Worm (Caenorhabditis elegans) whole organism, mixed stage, embryonic: ENCODE data around the gene C44H9.5.

Experiments used
- M03D4.4 ChIP-seq: sonication (generic microtip); optimal IDR thresholded peaks from 2 replicates; lab custom pipeline; 2017; ENCODE audit warnings: mild to moderate bottlenecking, missing genetic modification characterization, missing compliant biosample characterization
- bed-3 ChIP-seq: fragments of 200-800 bp; sonication (Bioruptor generic); optimal IDR thresholded peaks from 3 replicates; lab custom pipeline; 2018; ENCODE audit warnings: mild to moderate bottlenecking, missing genetic modification characterization, moderate library complexity, missing compliant biosample characterization
- ceh-43 ChIP-seq: fragments of 200-800 bp; sonication (Bioruptor generic); optimal IDR thresholded peaks from 2 replicates; lab custom pipeline; 2018; ENCODE audit warnings: mild to moderate bottlenecking, missing genetic modification characterization, moderate library complexity, missing compliant biosample characterization
- drap-1 ChIP-seq: fragments of 200-800 bp; sonication (Bioruptor generic); optimal IDR thresholded peaks from 3 replicates; lab custom pipeline; 2018; ENCODE audit warnings: mild to moderate bottlenecking, missing genetic modification characterization, missing compliant biosample characterization
- elt-1 ChIP-seq: sonication (generic microtip); optimal IDR thresholded peaks from 2 replicates; lab custom pipeline; 2017; ENCODE audit warnings: missing genetic modification characterization, mild to moderate bottlenecking, missing compliant biosample characterization, antibody characterized with exemption, moderate library complexity, borderline replicate concordance; ENCODE audit not compliant: insufficient read depth
- elt-3 ChIP-seq: fragments of 150-350 bp; optimal IDR thresholded peaks from 2 replicates; lab custom pipeline; 2014; ENCODE audit warnings: missing biosample characterization, missing genetic modification characterization
- lin-13 ChIP-seq: fragments of 150-350 bp; optimal IDR thresholded peaks from 2 replicates; lab custom pipeline; 2014; ENCODE audit warnings: missing biosample characterization, missing genetic modification characterization
- lsy-2 ChIP-seq: fragments of 150-350 bp; optimal IDR thresholded peaks from 2 replicates; lab custom pipeline; 2014; ENCODE audit warnings: missing biosample characterization, missing genetic modification characterization
- mab-5 ChIP-seq: fragments of 150-350 bp; optimal IDR thresholded peaks from 2 replicates; lab custom pipeline; 2014; ENCODE audit warnings: missing biosample characterization, missing genetic modification characterization
- mls-2 ChIP-seq: sonication (generic microtip); optimal IDR thresholded peaks from 2 replicates; lab custom pipeline; 2016; ENCODE audit warnings: mild to moderate bottlenecking, missing genetic modification characterization, moderate library complexity, missing compliant biosample characterization
- nhr-12 ChIP-seq: fragments of 150-350 bp; optimal IDR thresholded peaks from 2 replicates; lab custom pipeline; 2014; ENCODE audit warnings: missing biosample characterization, missing genetic modification characterization
- nhr-76 ChIP-seq: sonication (generic microtip); optimal IDR thresholded peaks from 2 replicates; lab custom pipeline; 2017; ENCODE audit warnings: missing biosample characterization, missing genetic modification characterization
- pha-4 ChIP-seq: fragments of 150-350 bp; optimal IDR thresholded peaks from 2 replicates; lab custom pipeline; 2018; ENCODE audit warnings: missing biosample characterization, missing genetic modification reagents, missing genetic modification characterization
- sem-2 ChIP-seq: fragments of 200-800 bp; sonication (Bioruptor generic); optimal IDR thresholded peaks from 2 replicates; lab custom pipeline; 2018; ENCODE audit warnings: mild to moderate bottlenecking, missing genetic modification characterization, missing compliant biosample characterization
- snpc-4 ChIP-seq: fragments of 150-350 bp; optimal IDR thresholded peaks from 2 replicates; lab custom pipeline; 2014; ENCODE audit warnings: missing biosample characterization, missing genetic modification characterization
- sptf-1 ChIP-seq: sonication (generic microtip); optimal IDR thresholded peaks from 2 replicates; lab custom pipeline; 2017; ENCODE audit warnings: mild to moderate bottlenecking, missing genetic modification characterization, moderate library complexity, missing compliant biosample characterization
- tbx-8 ChIP-seq: fragments of 200-800 bp; sonication (Bioruptor generic); optimal IDR thresholded peaks from 2 replicates; lab custom pipeline; 2018; ENCODE audit warnings: mild to moderate bottlenecking, missing genetic modification characterization, moderate library complexity, missing compliant biosample characterization
- unc-120 ChIP-seq: sonication (generic microtip); optimal IDR thresholded peaks from 2 replicates; lab custom pipeline; 2017; ENCODE audit warnings: missing genetic modification characterization, missing compliant biosample characterization; ENCODE audit not compliant: poor library complexity, severe bottlenecking
- unc-62 ChIP-seq: fragments of 150-350 bp; optimal IDR thresholded peaks from 2 replicates; lab custom pipeline; 2014; ENCODE audit warnings: missing biosample characterization, missing genetic modification reagents, missing genetic modification characterization

The C44H9.5 gene

DNA sequence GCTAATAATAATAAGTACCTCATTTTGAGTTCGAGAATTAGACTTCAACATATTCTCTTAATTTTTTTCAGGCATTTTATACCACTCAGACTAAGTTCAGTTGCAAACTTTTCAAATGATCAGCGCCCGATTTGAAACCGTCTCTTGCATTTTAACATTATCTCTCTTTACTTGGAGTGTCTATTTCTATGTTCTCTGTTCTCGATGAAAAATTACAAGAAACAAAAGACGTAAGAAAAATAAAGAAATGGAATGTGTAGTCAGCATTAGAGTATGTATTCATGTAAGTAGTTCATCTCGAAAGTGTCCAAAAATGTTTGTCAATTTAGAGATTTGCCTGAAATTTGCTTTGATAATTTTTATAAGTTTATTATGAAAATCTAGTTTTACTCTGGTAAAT, 49.5 kb downstream of the C44H9.5 start, which contains the start of gene ugt-3:
ugt-3 (minus strand) TSS at position 101 of the 400 bp plus-strand sequence.
- TF ChIP-seq lin-13 = no peak
- no peak for TF ChIP-seq tbx-8 (GFP tag; lab: Kevin White, UChicago)
- TF ChIP-seq ceh-43 (GFP tag; lab: Kevin White, UChicago) = no peak
- TF ChIP-seq nhr-76 = no peak
- TF ChIP-seq mab-5 (tag; lab: Kevin White, UChicago) = no peak
- TF ChIP-seq elt-1 (tag; lab: Kevin White, UChicago) = no peak
- TF ChIP-seq M03D4.4 = no peak
- no peak for TF ChIP-seq snpc-4 (tag; lab: Kevin White, UChicago)
- TF ChIP-seq elt-3 (tag; lab: Kevin White, UChicago) = no peak
- no peak for TF ChIP-seq sptf-1 (tag; lab: Kevin White, UChicago)
- TF ChIP-seq unc-62 = no peak
- no peak for TF ChIP-seq unc-120 (tag; lab: Kevin White, UChicago)
- no peak for TF ChIP-seq drap-1 (GFP tag; lab: Kevin White, UChicago)
- TF ChIP-seq bed-3 = no peak
- TF ChIP-seq lsy-2 (tag; lab: Kevin White, UChicago) = no peak
- TF ChIP-seq, all 35 proteins: peak for 0

DNA sequence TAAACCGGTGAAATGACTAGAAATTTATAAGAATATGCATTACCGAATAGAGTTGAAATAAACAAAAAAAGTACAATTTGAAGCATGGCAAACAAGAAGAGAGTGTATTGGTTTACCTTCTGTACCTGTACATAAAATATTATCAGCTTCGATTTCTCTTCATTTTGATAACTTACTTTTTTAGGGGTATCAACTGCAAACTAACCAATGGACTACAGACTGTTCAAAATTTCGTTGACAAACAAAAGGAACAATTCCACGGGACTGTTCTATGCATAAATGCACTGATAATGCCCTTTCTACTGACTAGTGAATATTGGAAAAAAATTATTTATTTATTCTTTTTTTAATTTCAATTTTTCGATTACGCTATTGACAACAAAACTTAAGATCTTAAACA, 51.7 kb downstream of the C44H9.5 start, which contains the start of gene ugt-6:
ugt-6 (minus strand) TSS at position 233 of the 400 bp plus-strand sequence.
- TF ChIP-seq sem-2 (no peak), mls-2 (tag; lab: Kevin White, UChicago) (no peak), nhr-12 (tag; lab: Kevin White, UChicago) (no peak), tbx-8 (GFP tag; lab: Kevin White, UChicago) (no peak)

DNA sequence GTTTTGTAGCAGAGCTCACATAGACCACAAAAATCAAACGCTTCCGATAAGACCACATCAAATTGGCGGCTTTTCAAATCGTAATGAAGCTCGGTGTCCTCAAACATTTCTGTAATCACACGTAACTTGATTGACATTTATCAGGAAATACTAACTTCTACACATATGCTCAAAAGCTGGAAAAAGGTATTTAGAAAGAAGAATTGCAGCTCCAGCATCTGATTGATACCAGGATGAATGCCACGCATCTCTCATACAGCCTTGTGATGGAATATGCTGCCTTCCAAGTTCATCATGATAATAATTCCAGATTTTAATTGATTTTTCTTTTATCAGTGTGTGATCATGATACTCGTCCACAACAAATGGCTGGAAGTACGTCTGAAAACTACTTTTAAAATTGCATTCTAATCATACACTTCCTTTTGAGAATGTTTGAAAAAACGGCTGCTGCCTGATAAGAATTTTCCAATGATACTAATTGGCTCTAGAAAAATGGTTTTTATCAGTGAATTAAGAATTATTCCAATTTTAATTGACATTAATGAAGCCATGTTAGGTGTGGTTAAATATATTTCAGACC, 52.7 kb downstream of the C44H9.5 start:
- TF ChIP-seq mab-5 (tag; lab: Kevin White, UChicago) = no peak
- TF ChIP-seq pha-4 (tag; lab: Kevin White, UChicago) = no peak
- TF ChIP-seq lsy-2 (tag; lab: Kevin White, UChicago) = no peak
